Comparison of ENCODE assay signal across 1 fruit fly cellular context in genomic region chr2L:1704746-1705145, dm6.
TF ChIP-seq lines count a peak whose summit lies in the region.

TSS of gene cpb (plus strand) at chr2L:1704902.

TF ChIP-seq in whole organism, embryonic, 481 proteins besides CTCF, POLR2A, EP300 and RAD21 (continued from another document):
- TF ChIP-seq danr (GFP tag; IDR thresholded peaks at IDR 0.05; lab: Robert Waterston, UW) (no peak), grn (GFP tag; optimal IDR thresholded peaks at IDR 0.05; lab: Kevin White, UChicago) (no peak), CG14965 (GFP tag; optimal IDR thresholded peaks at IDR 0.05; lab: Kevin White, UChicago; ENCODE audit: borderline replicate concordance) (no peak), tll (GFP tag; optimal IDR thresholded peaks at IDR 0.05; lab: Kevin White, UChicago) (no peak), nerfin-2 (GFP tag; IDR thresholded peaks at IDR 0.05; lab: Robert Waterston, UW; ENCODE audit: partially characterized antibody) (peak; percentile 85), stc (GFP tag; IDR thresholded peaks at IDR 0.05; lab: Robert Waterston, UW) (no peak), rib (GFP tag; IDR thresholded peaks at IDR 0.05; lab: Robert Waterston, UW) (no peak), ERR (GFP tag; optimal IDR thresholded peaks at IDR 0.05; lab: Kevin White, UChicago) (no peak), pros (GFP tag; optimal IDR thresholded peaks at IDR 0.05; lab: Kevin White, UChicago) (no peak), gfzf (GFP tag; optimal IDR thresholded peaks at IDR 0.05; lab: Kevin White, UChicago) (peak; percentile 30), nerfin-1 (tag; optimal IDR thresholded peaks at IDR 0.05; lab: Kevin White, UChicago) (no peak), p53 (GFP tag; optimal IDR thresholded peaks at IDR 0.05; lab: Kevin White, UChicago) (no peak), fd64A (GFP tag; optimal IDR thresholded peaks at IDR 0.05; lab: Kevin White, UChicago) (no peak), CG16813 (GFP tag; IDR thresholded peaks at IDR 0.05; lab: Robert Waterston, UW; ENCODE audit: partially characterized antibody) (peak; percentile 84), amos (GFP tag; IDR thresholded peaks at IDR 0.05; lab: Robert Waterston, UW; ENCODE audit: partially characterized antibody) (peak; percentile 93; the same call in 1 of the 2 replicates), vnd (GFP tag; IDR thresholded peaks at IDR 0.05; lab: Robert Waterston, UW; ENCODE audit: partially characterized antibody) (peak; percentile 88), CoRest (tag; optimal IDR thresholded peaks at IDR 0.05; lab: Kevin White, UChicago) (no peak), CG2129 (GFP tag; IDR thresholded peaks at IDR 0.05; lab: Robert Waterston, UW; ENCODE audit: partially characterized antibody) (peak; percentile 78), HHEX (GFP tag; optimal IDR thresholded peaks at IDR 0.05; lab: Kevin White, UChicago) (no peak), CG15073 (GFP tag; optimal IDR thresholded peaks at IDR 0.05; lab: Kevin White, UChicago) (no peak), CG5953 (GFP tag; IDR thresholded peaks at IDR 0.05; lab: Robert Waterston, UW) (no peak), maf-S (GFP tag; optimal IDR thresholded peaks at IDR 0.05; lab: Kevin White, UChicago) (no peak), HLH3B (GFP tag; IDR thresholded peaks at IDR 0.05; lab: Robert Waterston, UW) (no peak), Sry-δ (GFP tag; optimal IDR thresholded peaks at IDR 0.05; lab: Kevin White, UChicago) (peak; percentile 92), vvl (GFP tag; IDR thresholded peaks at IDR 0.05; lab: Robert Waterston, UW) (peak; percentile 53; the same call in 1 of the 2 replicates), CG12299 (tag; optimal IDR thresholded peaks at IDR 0.05; lab: Kevin White, UChicago) (peak; percentile 54), z (GFP tag; IDR thresholded peaks at IDR 0.05; lab: Robert Waterston, UW) (no peak), Sin3A (optimal IDR thresholded peaks at IDR 0.05; lab: Kevin White, UChicago) (peak; percentile 39), Mad (GFP tag; optimal IDR thresholded peaks at IDR 0.05; lab: Kevin White, UChicago) (no peak), CG10267 (tag; optimal IDR thresholded peaks at IDR 0.05; lab: Kevin White, UChicago) (peak; percentile 26), CG6791 (GFP tag; IDR thresholded peaks at IDR 0.05; lab: Robert Waterston, UW; ENCODE audit: partially characterized antibody) (peak; percentile 94), CG7963 (GFP tag; IDR thresholded peaks at IDR 0.05; lab: Robert Waterston, UW; ENCODE audit: partially characterized antibody) (peak; percentile 89), tna (GFP tag; IDR thresholded peaks at IDR 0.05; lab: Robert Waterston, UW; ENCODE audit: partially characterized antibody) (peak; percentile 91), ttk (GFP tag; IDR thresholded peaks at IDR 0.05; lab: Robert Waterston, UW) (no peak), hkb (optimal IDR thresholded peaks at IDR 0.05; lab: Kevin White, UChicago) (no peak), hkb (GFP tag; IDR thresholded peaks at IDR 0.05; lab: Robert Waterston, UW) (no peak), CG2116 (GFP tag; optimal IDR thresholded peaks at IDR 0.05; lab: Kevin White, UChicago) (peak; percentile 78), ssp (GFP tag; IDR thresholded peaks at IDR 0.05; lab: Robert Waterston, UW) (no peak), CG13296 (GFP tag; optimal IDR thresholded peaks at IDR 0.05; lab: Kevin White, UChicago) (peak; percentile 7), CG12659 (GFP tag; optimal IDR thresholded peaks at IDR 0.05; lab: Kevin White, UChicago) (peak; percentile 29), fru (optimal IDR thresholded peaks at IDR 0.05; lab: Kevin White, UChicago) (no peak)
TF ChIP-seq in whole organism, embryonic: peak in this region for 62.
